Fruit fly (Drosophila melanogaster) S2 (cell line): ENCODE measurements around the gene CG7044.

ENCODE experiments used
- CG8478 ChIP-seq: fragments of >200 bp; optimal IDR thresholded peaks from 2 replicates; lab custom pipeline; 2018
- CTCF ChIP-seq, 2 experiments: fragments of >200 bp; optimal IDR thresholded peaks; 2 replicates each; lab custom pipeline; 2018

dm6 chr3R:21073707-21074106 is 27.8 kb downstream of the CG7044 start, which contains the start of gene dmrt93B:
- TF ChIP-seq CG8478 (lab: Kevin White, UChicago) (no peak), CTCF (optimal IDR thresholded peaks at IDR 0.05; lab: Kevin White, UChicago) (no peak)
